Fruit fly (Drosophila melanogaster): ENCODE results near the gene Tnpo-SR.
A peak's percentile ranks its signal among the peaks of the same experiment; 100 is the strongest.

The Tnpo-SR gene

DNA sequence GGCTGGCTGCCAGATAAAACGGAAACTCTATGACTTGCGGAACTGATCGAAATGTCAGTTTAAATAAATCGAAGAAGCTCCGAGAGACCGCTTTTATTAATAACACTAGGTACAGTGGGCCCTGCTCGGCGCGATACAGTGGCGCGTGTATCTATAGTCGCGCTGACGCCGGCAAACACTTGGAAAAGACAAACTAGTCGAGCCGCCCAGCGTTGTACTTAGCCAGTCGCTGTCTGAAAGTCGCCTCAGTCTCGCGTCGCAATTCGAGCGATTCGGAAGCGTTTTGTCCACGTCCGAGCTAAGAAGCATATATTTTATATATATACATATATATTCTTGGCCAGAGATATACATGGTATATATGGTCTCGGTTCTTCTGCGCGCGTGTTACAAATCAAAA, 29.8 kb upstream of the Tnpo-SR start:
- TF ChIP-seq dsx (GFP tag; optimal IDR thresholded peaks at IDR 0.05; ENCODE audit: poor library complexity, severe bottlenecking) (peak; percentile 3), lz (GFP tag; optimal IDR thresholded peaks at IDR 0.05) (no peak), Hr4 (GFP tag; optimal IDR thresholded peaks at IDR 0.05) (peak; percentile 44), CG6163 (GFP tag; IDR thresholded peaks at IDR 0.05) (peak; percentile 66; the same call in 2 of the 3 replicates), CG6854 (GFP tag; optimal IDR thresholded peaks at IDR 0.05) (no peak), Hr39 (GFP tag; optimal IDR thresholded peaks at IDR 0.05) (no peak), CG9139 (GFP tag; optimal IDR thresholded peaks at IDR 0.05) (no peak), Eip93F (GFP tag; optimal IDR thresholded peaks at IDR 0.05) (no peak), CG3919 (GFP tag; optimal IDR thresholded peaks at IDR 0.05) (no peak), CG7368 (GFP tag; optimal IDR thresholded peaks at IDR 0.05) (no peak), pdm3 (GFP tag; optimal IDR thresholded peaks at IDR 0.05) (peak; percentile 24), Blimp-1 (GFP tag; optimal IDR thresholded peaks at IDR 0.05) (no peak), fkh (GFP tag; optimal IDR thresholded peaks at IDR 0.05) (no peak), Met (GFP tag; optimal IDR thresholded peaks at IDR 0.05) (no peak), CG1621 (tag; optimal IDR thresholded peaks at IDR 0.05) (no peak), CG8319 (GFP tag; optimal IDR thresholded peaks at IDR 0.05) (no peak), CG6792 (GFP tag; optimal IDR thresholded peaks at IDR 0.05) (no peak), eg (GFP tag; IDR thresholded peaks at IDR 0.05) (peak; percentile 57; the same call in 2 of the 3 replicates), cyc (GFP tag; optimal IDR thresholded peaks at IDR 0.05) (no peak), salr (GFP tag; optimal IDR thresholded peaks at IDR 0.05) (no peak), Sox102F (GFP tag; optimal IDR thresholded peaks at IDR 0.05) (no peak), CG8119 (GFP tag; IDR thresholded peaks at IDR 0.05) (no peak), CG6276 (GFP tag; optimal IDR thresholded peaks at IDR 0.05) (no peak), CG8632 (GFP tag; optimal IDR thresholded peaks at IDR 0.05) (no peak), OdsH (GFP tag; optimal IDR thresholded peaks at IDR 0.05) (peak; percentile 17), Eip78C (GFP tag) (peak; percentile 28), Smox (GFP tag; optimal IDR thresholded peaks at IDR 0.05) (no peak), CG6808 (GFP tag; optimal IDR thresholded peaks at IDR 0.05) (peak; percentile 24), achi (GFP tag; optimal IDR thresholded peaks at IDR 0.05) (peak; percentile 35), net (GFP tag; optimal IDR thresholded peaks at IDR 0.05) (peak; percentile 17), acj6 (GFP tag; optimal IDR thresholded peaks at IDR 0.05) (no peak), svp (GFP tag) (no peak), fd85E (GFP tag; optimal IDR thresholded peaks at IDR 0.05) (no peak), ss (GFP tag; optimal IDR thresholded peaks at IDR 0.05) (peak in 1 of 2 experiments; percentile 20), CG32006 (GFP tag; optimal IDR thresholded peaks at IDR 0.05) (peak; percentile 54), CG10669 (GFP tag; optimal IDR thresholded peaks at IDR 0.05) (no peak), CG11294 (GFP tag; IDR thresholded peaks at IDR 0.05) (peak; percentile 48; the same call in 1 of the 2 replicates), Sox15 (GFP tag; optimal IDR thresholded peaks at IDR 0.05) (no peak)

DNA sequence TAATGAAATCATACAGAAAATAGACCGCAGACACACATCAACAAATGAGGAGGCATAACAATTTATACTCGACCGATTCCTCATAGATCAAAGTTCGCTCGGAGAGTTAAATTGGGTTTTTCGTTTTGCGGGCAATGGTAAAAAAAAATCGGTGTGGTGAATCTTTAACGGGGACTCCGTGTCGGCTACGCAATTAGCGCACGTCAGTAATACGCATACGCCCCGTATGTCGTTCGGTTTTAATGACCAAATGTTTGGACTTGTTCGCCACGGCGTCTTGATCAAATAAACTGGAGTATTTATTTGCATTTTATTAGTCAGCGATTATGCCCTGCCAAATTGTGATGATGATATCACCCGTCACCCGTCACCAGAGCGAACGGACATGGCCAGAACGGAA, 29.0 kb upstream of the Tnpo-SR start:
- TF ChIP-seq Eip78C (GFP tag): peak; percentile 3
- TF ChIP-seq svp (GFP tag): no peak

DNA sequence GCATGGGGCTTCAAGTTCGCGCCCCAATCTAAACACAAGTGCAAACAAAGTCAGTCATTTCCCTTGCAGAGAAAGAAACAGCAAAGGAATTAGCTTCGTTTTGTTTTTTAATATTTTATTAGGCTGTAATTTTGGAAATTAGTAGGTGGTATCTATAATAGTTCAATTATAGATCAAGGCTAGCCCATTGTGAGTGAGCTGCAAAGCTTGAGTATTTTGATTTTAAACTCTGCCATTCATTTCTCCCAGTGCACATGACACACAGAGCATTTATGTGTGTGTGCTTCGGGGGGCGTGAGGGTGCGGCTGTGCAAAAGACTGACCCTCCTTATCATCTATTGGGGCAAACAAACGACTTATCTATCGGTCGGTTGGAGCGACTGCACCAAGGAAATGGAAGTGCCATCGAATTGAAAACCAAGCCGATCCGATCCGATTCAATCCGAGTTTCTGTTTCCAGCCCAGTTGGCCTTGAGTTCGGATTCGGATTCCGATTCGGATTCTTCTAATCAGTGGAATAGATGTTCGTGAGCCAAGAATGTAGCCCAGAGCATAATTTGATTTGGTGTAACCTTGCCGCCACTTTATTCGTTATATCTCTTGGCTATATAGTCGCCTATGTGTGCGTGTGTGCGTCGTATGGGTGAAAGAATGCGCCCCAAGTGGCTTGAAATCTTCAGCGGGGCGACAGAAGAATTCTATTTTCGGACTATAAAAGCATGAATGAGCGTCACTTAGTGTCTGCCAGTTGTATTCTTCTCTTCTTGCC, 28.2 kb upstream of the Tnpo-SR start:
- TF ChIP-seq fkh (GFP tag; optimal IDR thresholded peaks at IDR 0.05) (peak; percentile 14), CG15336 (GFP tag; IDR thresholded peaks at IDR 0.05) (peak; percentile 47), svp (GFP tag) (peak; percentile 75), CG6808 (GFP tag; optimal IDR thresholded peaks at IDR 0.05) (no peak), acj6 (GFP tag; optimal IDR thresholded peaks at IDR 0.05) (peak; percentile 40), CG32006 (GFP tag; optimal IDR thresholded peaks at IDR 0.05) (peak; percentile 72), dac (GFP tag; optimal IDR thresholded peaks at IDR 0.05) (no peak), Hr4 (GFP tag; optimal IDR thresholded peaks at IDR 0.05) (peak; percentile 73), CG8119 (GFP tag; IDR thresholded peaks at IDR 0.05) (peak; percentile 52), CG4318 (GFP tag; optimal IDR thresholded peaks at IDR 0.05) (peak; percentile 21), CG6276 (GFP tag; optimal IDR thresholded peaks at IDR 0.05) (peak; percentile 46), Hr38 (GFP tag; optimal IDR thresholded peaks at IDR 0.05) (no peak), net (GFP tag; optimal IDR thresholded peaks at IDR 0.05) (no peak), CG6163 (GFP tag; IDR thresholded peaks at IDR 0.05) (peak; percentile 53; the same call in 1 of the 3 replicates), fd85E (GFP tag; optimal IDR thresholded peaks at IDR 0.05) (no peak), OdsH (GFP tag; optimal IDR thresholded peaks at IDR 0.05) (peak; percentile 15), Sox14 (GFP tag; optimal IDR thresholded peaks at IDR 0.05) (peak; percentile 24), CG8632 (GFP tag; optimal IDR thresholded peaks at IDR 0.05) (no peak), spab (GFP tag; optimal IDR thresholded peaks at IDR 0.05) (no peak), eg (GFP tag; IDR thresholded peaks at IDR 0.05) (peak; percentile 71), pdm3 (GFP tag; optimal IDR thresholded peaks at IDR 0.05) (peak; percentile 21), CG8319 (GFP tag; optimal IDR thresholded peaks at IDR 0.05) (no peak), Eip78C (GFP tag) (peak; percentile 53), lz (GFP tag; optimal IDR thresholded peaks at IDR 0.05) (peak; percentile 3), CG11294 (GFP tag; IDR thresholded peaks at IDR 0.05) (peak; percentile 53; the same call in 1 of the 2 replicates), Gug (GFP tag; IDR thresholded peaks at IDR 0.05) (peak; percentile 57; the same call in 1 of the 2 replicates), Sox102F (GFP tag; optimal IDR thresholded peaks at IDR 0.05) (no peak)
